Worm (Caenorhabditis elegans): ENCODE measurements around the gene sel-11.

sel-11 gene

DNA sequence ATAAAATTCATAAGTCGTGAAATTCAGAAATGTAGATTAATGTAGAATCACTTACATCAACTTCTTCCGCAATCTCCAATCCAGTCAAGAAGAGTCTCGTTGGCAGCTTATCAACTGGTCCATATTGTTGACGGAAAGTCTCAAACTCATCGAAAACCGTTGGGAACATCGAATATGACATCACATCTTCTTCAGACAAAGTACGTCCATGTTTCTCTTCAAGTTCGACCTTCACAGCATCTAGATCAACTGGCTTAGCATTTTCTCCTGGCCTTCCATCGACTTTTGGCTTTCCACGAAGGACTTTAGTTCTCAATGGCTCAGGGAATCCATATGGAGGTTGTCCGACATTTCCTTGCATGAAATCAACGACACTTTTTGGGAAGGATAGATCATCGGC lies 51.7 kb downstream of the sel-11 start:
- no peak for TF ChIP-seq T23F11.4 (GFP tag; optimal IDR thresholded peaks at IDR 0.05)
- TF ChIP-seq fkh-10 (GFP tag; optimal IDR thresholded peaks at IDR 0.05) = no peak
- no peak for TF ChIP-seq hlh-8 (tag; optimal IDR thresholded peaks at IDR 0.05)
- no peak for TF ChIP-seq rnt-1 (tag; optimal IDR thresholded peaks at IDR 0.05)
- no peak for TF ChIP-seq hlh-6 (tag; optimal IDR thresholded peaks at IDR 0.05)
- TF ChIP-seq C08G9.2 (tag; optimal IDR thresholded peaks at IDR 0.05) = no peak
- TF ChIP-seq dmd-4 (tag; optimal IDR thresholded peaks at IDR 0.05; ENCODE audit: borderline replicate concordance) = no peak
- TF ChIP-seq tbx-7 (tag; optimal IDR thresholded peaks at IDR 0.05) = no peak
- TF ChIP-seq ceh-14 (tag; optimal IDR thresholded peaks at IDR 0.05) = no peak
- TF ChIP-seq K09A11.1 (tag; optimal IDR thresholded peaks at IDR 0.05; ENCODE audit: insufficient read depth) = no peak
- no peak for TF ChIP-seq F13H6.1 (tag; optimal IDR thresholded peaks at IDR 0.05)
- no peak for TF ChIP-seq ahr-1 (tag; optimal IDR thresholded peaks at IDR 0.05)
- no peak for TF ChIP-seq mec-3 (tag; optimal IDR thresholded peaks at IDR 0.05; ENCODE audit: borderline replicate concordance)
- no peak for TF ChIP-seq nhr-232 (tag; optimal IDR thresholded peaks at IDR 0.05)
- no peak for TF ChIP-seq tbx-2 (tag; optimal IDR thresholded peaks at IDR 0.05)
- no peak for TF ChIP-seq ama-1 (optimal IDR thresholded peaks at IDR 0.05)

ce11 chrV:11819451-11819850 lies 52.3 kb downstream of the sel-11 start:
- TF ChIP-seq unc-86 (tag; optimal IDR thresholded peaks at IDR 0.05) (no peak), hlh-13 (GFP tag; optimal IDR thresholded peaks at IDR 0.05) (no peak), sdc-2 (tag; optimal IDR thresholded peaks at IDR 0.05) (no peak), pqm-1 (tag; optimal IDR thresholded peaks at IDR 0.05) (no peak), nfya-1 (tag; optimal IDR thresholded peaks at IDR 0.05) (no peak), K02D7.2 (tag; optimal IDR thresholded peaks at IDR 0.05) (no peak), gmeb-2 (tag; optimal IDR thresholded peaks at IDR 0.05) (no peak), ttx-3 (tag; optimal IDR thresholded peaks at IDR 0.05) (no peak), fkh-10 (GFP tag; optimal IDR thresholded peaks at IDR 0.05) (no peak), rnt-1 (tag; optimal IDR thresholded peaks at IDR 0.05) (no peak), ets-4 (tag; optimal IDR thresholded peaks at IDR 0.05) (no peak), fax-1 (tag; optimal IDR thresholded peaks at IDR 0.05) (no peak), ceh-30 (tag; optimal IDR thresholded peaks at IDR 0.05) (no peak), ref-2 (tag; optimal IDR thresholded peaks at IDR 0.05) (no peak), ceh-31 (tag; optimal IDR thresholded peaks at IDR 0.05) (no peak), Y22D7AL.16 (tag; optimal IDR thresholded peaks at IDR 0.05) (no peak), pag-3 (tag; optimal IDR thresholded peaks at IDR 0.05; ENCODE audit: borderline replicate concordance) (no peak)
